Fruit fly (Drosophila melanogaster) whole organism, embryonic: ENCODE data around the gene firl.

Source experiments
- ATbp ChIP-seq: fragments of 200-800 bp; sonication (Bioruptor generic); optimal IDR thresholded peaks from 2 replicates; lab custom pipeline; 2017; ENCODE audit warnings: missing biosample characterization, mild to moderate bottlenecking, missing genetic modification characterization, missing genetic modification reagents
- BEAF-32 ChIP-seq: fragments of 200-800 bp; sonication (Bioruptor generic); optimal IDR thresholded peaks from 3 replicates; lab custom pipeline; 2017; ENCODE audit warnings: missing biosample characterization, missing genetic modification characterization, mild to moderate bottlenecking, moderate library complexity, missing genetic modification reagents
- CG10147 ChIP-seq: fragments of 200-800 bp; sonication (Bioruptor generic); optimal IDR thresholded peaks from 2 replicates; lab custom pipeline; 2019; ENCODE audit warnings: missing biosample characterization, mild to moderate bottlenecking, missing genetic modification characterization, moderate library complexity
- CG10267 ChIP-seq: fragments of 200-800 bp; sonication (Bioruptor generic); optimal IDR thresholded peaks from 2 replicates; lab custom pipeline; 2018; ENCODE audit warnings: missing biosample characterization, mild to moderate bottlenecking, missing genetic modification characterization, moderate library complexity
- CG13123 ChIP-seq: fragments of 200-800 bp; sonication (Bioruptor generic); optimal IDR thresholded peaks from 2 replicates; lab custom pipeline; 2016; ENCODE audit warnings: missing biosample characterization, missing genetic modification characterization
- CG15514 ChIP-seq: fragments of 200-800 bp; sonication (Bioruptor generic); optimal IDR thresholded peaks from 3 replicates; lab custom pipeline; 2017; ENCODE audit warnings: missing biosample characterization, missing genetic modification characterization, mild to moderate bottlenecking, moderate library complexity, missing genetic modification reagents
- CG17385 ChIP-seq: fragments of 200-800 bp; sonication (Bioruptor generic); optimal IDR thresholded peaks from 3 replicates; lab custom pipeline; 2018; ENCODE audit warnings: missing biosample characterization, mild to moderate bottlenecking, missing genetic modification characterization
- CG17829 ChIP-seq: fragments of 200-800 bp; optimal IDR thresholded peaks from 2 replicates; lab custom pipeline; 2019; ENCODE audit warnings: missing biosample characterization, mild to moderate bottlenecking, missing genetic modification characterization, moderate library complexity
- CG2712 ChIP-seq: fragments of 200-800 bp; optimal IDR thresholded peaks from 3 replicates; lab custom pipeline; 2019; ENCODE audit warnings: missing biosample characterization, mild to moderate bottlenecking, missing genetic modification characterization, moderate library complexity
- CG32532 ChIP-seq: fragments of 200-800 bp; sonication (Bioruptor generic); IDR thresholded peaks from 2 replicates; pipeline ENCODE4 v1.3.6; 2022; ENCODE audit warnings: missing biosample characterization, missing genetic modification characterization
- CG33557 ChIP-seq: fragments of 200-800 bp; sonication (Bioruptor generic); optimal IDR thresholded peaks from 2 replicates; lab custom pipeline; 2019; ENCODE audit warnings: missing biosample characterization, mild to moderate bottlenecking, missing genetic modification characterization, moderate library complexity
- CG34376 ChIP-seq: fragments of 200-800 bp; sonication (Bioruptor generic); optimal IDR thresholded peaks from 2 replicates; lab custom pipeline; 2018; ENCODE audit warnings: missing biosample characterization, mild to moderate bottlenecking, missing genetic modification characterization
- CG42726 ChIP-seq: fragments of 200-800 bp; sonication (Bioruptor generic); IDR thresholded peaks from 2 replicates; pipeline ENCODE4 v1.3.6; 2022; ENCODE audit warnings: missing biosample characterization, missing genetic modification characterization; ENCODE audit not compliant: partially characterized antibody
- CG4424 ChIP-seq: fragments of 200-800 bp; sonication (Bioruptor generic); optimal IDR thresholded peaks from 3 replicates; lab custom pipeline; 2016; ENCODE audit warnings: missing biosample characterization, missing genetic modification characterization
- CG6791 ChIP-seq: fragments of 200-800 bp; sonication (Bioruptor generic); IDR thresholded peaks from 3 replicates; pipeline ENCODE4 v1.3.6; 2022; ENCODE audit warnings: missing biosample characterization, missing genetic modification characterization; ENCODE audit not compliant: partially characterized antibody
- CG6854 ChIP-seq: fragments of 200-800 bp; sonication (Bioruptor generic); optimal IDR thresholded peaks from 3 replicates; lab custom pipeline; 2017; ENCODE audit warnings: missing biosample characterization, mild to moderate bottlenecking, missing genetic modification characterization
- Dp ChIP-seq: fragments of 200-800 bp; sonication (Bioruptor generic); optimal IDR thresholded peaks from 2 replicates; lab custom pipeline; 2018; ENCODE audit warnings: missing biosample characterization, mild to moderate bottlenecking, missing genetic modification characterization, moderate library complexity
- E2f2 ChIP-seq: fragments of 200-800 bp; sonication (Bioruptor generic); IDR thresholded peaks from 2 replicates; pipeline ENCODE4 v1.3.6; 2022; ENCODE audit warnings: missing biosample characterization, missing genetic modification characterization
- Eip74EF ChIP-seq, 2 experiments: fragments of 200-800 bp in 1 of 2; fragments of >200 bp in 1 of 2; sonication (Bioruptor generic) in 1 of 2; optimal IDR thresholded peaks; 2 replicates each; lab custom pipeline; 2017 to 2019; ENCODE audit warnings: missing biosample characterization in 2 of 2, missing genetic modification characterization in 2 of 2, mild to moderate bottlenecking in 1 of 2, moderate library complexity in 1 of 2
- Jarid2 ChIP-seq: fragments of 200-800 bp; sonication (Bioruptor generic); optimal IDR thresholded peaks from 3 replicates; lab custom pipeline; 2017; ENCODE audit warnings: mild to moderate bottlenecking, missing biosample characterization, missing genetic modification reagents, missing genetic modification characterization
- Poxn ChIP-seq: fragments of 200-800 bp; sonication (Bioruptor generic); IDR thresholded peaks from 2 replicates; pipeline ENCODE4 v1.3.6; 2022; ENCODE audit warnings: missing biosample characterization, missing genetic modification characterization
- Side ChIP-seq: fragments of 200-800 bp; sonication (Bioruptor generic); optimal IDR thresholded peaks from 2 replicates; lab custom pipeline; 2016; ENCODE audit warnings: missing biosample characterization, missing genetic modification characterization
- Sin3A ChIP-seq: fragments of >200 bp; optimal IDR thresholded peaks from 2 replicates; lab custom pipeline; 2018
- Trl ChIP-seq, 3 experiments: fragments of >200 bp in 2 of 3; fragments of 200-800 bp in 1 of 3; sonication (Bioruptor generic) in 1 of 3; optimal IDR thresholded peaks; 2 replicates in 1 of 3; 3 replicates in 2 of 3; lab custom pipeline; 2016 to 2017; ENCODE audit warnings: missing biosample characterization in 1 of 3, missing genetic modification characterization in 1 of 3
- amos ChIP-seq: fragments of 200-800 bp; sonication (Bioruptor generic); IDR thresholded peaks from 2 replicates; pipeline ENCODE4 v1.3.6; 2022; ENCODE audit warnings: missing biosample characterization, missing genetic modification characterization; ENCODE audit not compliant: partially characterized antibody
- ato ChIP-seq: fragments of 200-800 bp; sonication (Bioruptor generic); IDR thresholded peaks from 2 replicates; pipeline ENCODE4 v1.3.6; 2022; ENCODE audit warnings: missing biosample characterization, missing genetic modification characterization; ENCODE audit not compliant: partially characterized antibody
- bbx ChIP-seq: fragments of 200-800 bp; sonication (Bioruptor generic); IDR thresholded peaks from 2 replicates; pipeline ENCODE4 v1.3.6; 2022; ENCODE audit warnings: missing biosample characterization, missing genetic modification characterization; ENCODE audit not compliant: partially characterized antibody
- chif ChIP-seq, 2 experiments: fragments of 200-800 bp; sonication (Bioruptor generic); optimal IDR thresholded peaks; 3 replicates each; lab custom pipeline; 2016; ENCODE audit warnings: missing biosample characterization in 2 of 2, missing genetic modification characterization in 2 of 2
- chinmo ChIP-seq: fragments of 200-800 bp; sonication (Bioruptor generic); IDR thresholded peaks from 4 replicates; pipeline ENCODE4 v1.3.6; 2022; ENCODE audit warnings: missing biosample characterization, missing genetic modification characterization; ENCODE audit not compliant: partially characterized antibody
- cwo ChIP-seq: fragments of 200-800 bp; sonication (Bioruptor generic); optimal IDR thresholded peaks from 3 replicates; lab custom pipeline; 2017; ENCODE audit warnings: missing biosample characterization, missing genetic modification characterization, mild to moderate bottlenecking, moderate library complexity, missing genetic modification reagents
- dmrt11E ChIP-seq: fragments of 200-800 bp; sonication (Bioruptor generic); optimal IDR thresholded peaks from 3 replicates; lab custom pipeline; 2018; ENCODE audit warnings: missing biosample characterization, mild to moderate bottlenecking, missing genetic modification characterization, moderate library complexity
- gce ChIP-seq: fragments of 200-800 bp; sonication (Bioruptor generic); IDR thresholded peaks from 3 replicates; pipeline ENCODE4 v1.3.6; 2022; ENCODE audit warnings: missing biosample characterization, missing genetic modification characterization
- ind ChIP-seq: fragments of 200-800 bp; sonication (Bioruptor generic); optimal IDR thresholded peaks from 3 replicates; lab custom pipeline; 2016; ENCODE audit warnings: missing biosample characterization, missing genetic modification characterization
- inv ChIP-seq: fragments of 200-800 bp; sonication (Bioruptor generic); IDR thresholded peaks from 2 replicates; pipeline ENCODE4 v1.3.6; 2022; ENCODE audit warnings: missing biosample characterization, missing genetic modification characterization; ENCODE audit not compliant: partially characterized antibody
- jumu ChIP-seq: fragments of 200-800 bp; sonication (Bioruptor generic); optimal IDR thresholded peaks from 3 replicates; lab custom pipeline; 2016; ENCODE audit warnings: missing biosample characterization, missing genetic modification characterization
- klu ChIP-seq: fragments of 200-800 bp; sonication (Bioruptor generic); IDR thresholded peaks from 2 replicates; pipeline ENCODE4 v1.3.6; 2022; ENCODE audit warnings: missing biosample characterization, missing genetic modification characterization
- knrl ChIP-seq: fragments of 200-800 bp; sonication (Bioruptor generic); IDR thresholded peaks from 3 replicates; pipeline ENCODE4 v1.3.6; 2022; ENCODE audit warnings: missing biosample characterization, missing genetic modification characterization; ENCODE audit not compliant: partially characterized antibody
- nerfin-2 ChIP-seq: fragments of 200-800 bp; sonication (Bioruptor generic); IDR thresholded peaks from 2 replicates; pipeline ENCODE4 v1.3.6; 2022; ENCODE audit warnings: missing biosample characterization, missing genetic modification characterization; ENCODE audit not compliant: partially characterized antibody
- sd ChIP-seq: fragments of 200-800 bp; sonication (Bioruptor generic); optimal IDR thresholded peaks from 3 replicates; lab custom pipeline; 2018; ENCODE audit warnings: missing biosample characterization, mild to moderate bottlenecking, missing genetic modification characterization, moderate library complexity
- sens ChIP-seq: fragments of 200-800 bp; sonication (Bioruptor generic); peaks from one replicate; lab custom pipeline; 2016; ENCODE audit warnings: missing biosample characterization, missing genetic modification characterization
- stwl ChIP-seq: fragments of 200-800 bp; sonication (Bioruptor generic); optimal IDR thresholded peaks from 3 replicates; lab custom pipeline; 2018; ENCODE audit warnings: missing biosample characterization, mild to moderate bottlenecking, missing genetic modification characterization, moderate library complexity
- trem ChIP-seq: fragments of 200-800 bp; optimal IDR thresholded peaks from 3 replicates; lab custom pipeline; 2019; ENCODE audit warnings: missing biosample characterization, mild to moderate bottlenecking, missing genetic modification characterization, moderate library complexity
- ttk ChIP-seq: fragments of 200-800 bp; sonication (Bioruptor generic); IDR thresholded peaks from 2 replicates; pipeline ENCODE4 v2.1.2; 2022; ENCODE audit warnings: missing biosample characterization, missing genetic modification characterization
- twi ChIP-seq: fragments of 200-800 bp; optimal IDR thresholded peaks from 2 replicates; lab custom pipeline; 2019; ENCODE audit warnings: missing biosample characterization, mild to moderate bottlenecking, missing genetic modification characterization, moderate library complexity
- yki ChIP-seq: fragments of >200 bp; optimal IDR thresholded peaks from 3 replicates; lab custom pipeline; 2018
- z ChIP-seq: fragments of 200-800 bp; sonication (Bioruptor generic); IDR thresholded peaks from 3 replicates; pipeline ENCODE4 v1.3.6; 2022; ENCODE audit warnings: missing biosample characterization, missing genetic modification characterization
- zfh1 ChIP-seq: fragments of 200-800 bp; sonication (Bioruptor generic); IDR thresholded peaks from 3 replicates; pipeline ENCODE4 v1.3.6; 2022; ENCODE audit warnings: missing biosample characterization, missing genetic modification characterization

Gene firl

dm6 chr2L:12055837-12056388 lies 10.7 kb downstream of the firl start, which contains the start of the genes JhI-21, RpL7-like and CG34164 (continued):
- TF ChIP-seq E2f2 (GFP tag; lab: Robert Waterston, UW) (peak; percentile 98), Jarid2 (GFP tag; lab: Kevin White, UChicago) (peak; percentile 77), trem (peak; percentile 69), ind (GFP tag; lab: Kevin White, UChicago) (no peak), chinmo (peak; percentile 88; the same call in 2 of the 4 replicates), z (GFP tag; lab: Robert Waterston, UW) (peak; percentile 73; the same call in 2 of the 3 replicates), CG6791 (GFP tag; lab: Robert Waterston, UW) (peak; percentile 61), inv (GFP tag; lab: Robert Waterston, UW) (peak; percentile 30; the same call in 1 of the 2 replicates), ttk (GFP tag; lab: Robert Waterston, UW) (peak; percentile 58; the same call in 1 of the 2 replicates), sd (tag; lab: Kevin White, UChicago) (peak; percentile 49), CG10267 (tag; lab: Kevin White, UChicago) (peak; percentile 65), CG13123 (GFP tag; lab: Kevin White, UChicago) (no peak), CG15514 (GFP tag; lab: Kevin White, UChicago) (peak; percentile 41), CG6854 (GFP tag; lab: Kevin White, UChicago) (peak; percentile 30), CG42726 (GFP tag; lab: Robert Waterston, UW) (peak; percentile 49; the same call in 1 of the 2 replicates), BEAF-32 (GFP tag; lab: Kevin White, UChicago) (peak; percentile 71), nerfin-2 (GFP tag; lab: Robert Waterston, UW) (no peak; the same call in 1 of the 2 replicates), cwo (GFP tag; lab: Kevin White, UChicago) (peak; percentile 71), twi (tag; lab: Kevin White, UChicago) (no peak), chif (GFP tag; optimal IDR thresholded peaks at IDR 0.05; lab: Kevin White, UChicago) (no peak), CG34376 (GFP tag; lab: Kevin White, UChicago) (peak; percentile 30), CG17829 (tag; lab: Kevin White, UChicago) (peak; percentile 8), CG33557 (GFP tag; lab: Kevin White, UChicago) (no peak), Trl (optimal IDR thresholded peaks at IDR 0.05; lab: Kevin White, UChicago) (peak; percentile 96 to 99), Trl (GFP tag; optimal IDR thresholded peaks at IDR 0.05; lab: Kevin White, UChicago) (peak; percentile 62), klu (no peak), Side (GFP tag; lab: Kevin White, UChicago) (peak; percentile 12), ato (GFP tag; lab: Robert Waterston, UW) (peak; percentile 31; the same call in 1 of the 2 replicates), CG4424 (GFP tag; lab: Kevin White, UChicago) (peak; percentile 38), CG2712 (peak; percentile 14), knrl (GFP tag; lab: Robert Waterston, UW) (peak; percentile 62), CG32532 (peak; percentile 65; the same call in 1 of the 2 replicates), Eip74EF (GFP tag; optimal IDR thresholded peaks at IDR 0.05; lab: Kevin White, UChicago) (peak in 1 of 2 experiments; percentile 35), zfh1 (GFP tag; lab: Robert Waterston, UW) (peak; percentile 30; the same call in 1 of the 3 replicates), bbx (GFP tag; lab: Robert Waterston, UW) (peak; percentile 64), stwl (tag; lab: Kevin White, UChicago) (peak; percentile 32), amos (peak; percentile 70; the same call in 1 of the 2 replicates), CG17385 (GFP tag; lab: Kevin White, UChicago) (peak; percentile 50), dmrt11E (no peak), sens (GFP tag; lab: Kevin White, UChicago) (peak; percentile 82), Poxn (GFP tag; lab: Robert Waterston, UW) (no peak), CG10147 (peak; percentile 28), Sin3A (peak; percentile 43), jumu (GFP tag; lab: Kevin White, UChicago) (no peak), ATbp (GFP tag; lab: Kevin White, UChicago) (no peak), Dp (peak; percentile 98), gce (GFP tag; lab: Robert Waterston, UW) (0 out of 3 replicates have a peak, but pooled peaks have one; percentile 31), yki (lab: Kevin White, UChicago) (peak; percentile 89)
